Worm (Caenorhabditis elegans) whole organism, early embryonic: ENCODE data around the gene clec-150.

ENCODE experiments used
- B0310.2 ChIP-seq: sonication (generic microtip); optimal IDR thresholded peaks from 2 replicates; lab custom pipeline; 2016; ENCODE audit warnings: mild to moderate bottlenecking, missing genetic modification characterization, missing compliant biosample characterization
- aly-1 ChIP-seq: sonication (generic microtip); optimal IDR thresholded peaks from 2 replicates; lab custom pipeline; 2016; ENCODE audit warnings: missing genetic modification characterization, missing compliant biosample characterization

DNA sequence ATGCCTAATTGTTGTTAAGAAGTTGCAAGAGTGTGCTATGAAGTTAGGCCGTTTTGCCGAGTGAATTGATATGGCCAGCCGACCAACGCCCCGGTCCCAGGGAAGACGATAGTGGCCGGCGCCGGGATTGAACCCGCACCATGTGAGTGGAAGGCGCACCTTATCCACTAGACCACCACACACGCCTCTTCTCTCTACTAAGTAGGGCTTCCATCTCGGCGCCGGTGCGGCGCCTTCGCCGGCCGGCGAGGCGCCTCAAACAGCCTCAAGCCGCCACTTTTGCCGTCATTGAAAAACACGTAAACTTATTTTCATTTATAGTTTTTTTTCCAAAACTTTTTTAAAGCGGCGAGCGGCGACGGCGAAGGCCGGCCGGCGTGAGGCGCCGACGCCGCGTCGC is 23.6 kb upstream of the clec-150 start:
- TF ChIP-seq aly-1, result no peak
- TF ChIP-seq B0310.2 (tag; lab: Kevin White, UChicago), result no peak
